Fruit fly (Drosophila melanogaster): ENCODE results near the gene CheB93a.

Gene CheB93a

dm6 chr3R:21373403-21374326 lies 33.6 kb upstream of the CheB93a start (continued):
- TF ChIP-seq CG16813 (GFP tag; IDR thresholded peaks at IDR 0.05; ENCODE audit: partially characterized antibody), result no peak
- peak; percentile 49 for TF ChIP-seq CG32772 (GFP tag; IDR thresholded peaks at IDR 0.05)
- no peak for TF ChIP-seq sna (GFP tag; IDR thresholded peaks at IDR 0.05; ENCODE audit: partially characterized antibody)
- TF ChIP-seq croc (GFP tag; conservative IDR thresholded peaks at IDR 0.05), result no peak
- no peak for TF ChIP-seq CG10274 (GFP tag; optimal IDR thresholded peaks at IDR 0.05)
- no peak for TF ChIP-seq CG33213 (GFP tag; optimal IDR thresholded peaks at IDR 0.05)
- no peak for TF ChIP-seq Deaf1 (tag; optimal IDR thresholded peaks at IDR 0.05)
- TF ChIP-seq CG5245 (GFP tag; optimal IDR thresholded peaks at IDR 0.05), result no peak
- TF ChIP-seq vfl (GFP tag; optimal IDR thresholded peaks at IDR 0.05), result no peak
- TF ChIP-seq CG9727 (GFP tag; optimal IDR thresholded peaks at IDR 0.05), result peak; percentile 18
- TF ChIP-seq Dref (GFP tag; IDR thresholded peaks at IDR 0.05), result peak; percentile 39
- no peak for TF ChIP-seq CG13624 (GFP tag; optimal IDR thresholded peaks at IDR 0.05)
- no peak for TF ChIP-seq mam (GFP tag; optimal IDR thresholded peaks at IDR 0.05)
- TF ChIP-seq Opbp (GFP tag; IDR thresholded peaks at IDR 0.05; ENCODE audit: partially characterized antibody), result peak; percentile 53; the same call in 1 of the 3 replicates
- TF ChIP-seq CG8281 (tag; optimal IDR thresholded peaks at IDR 0.05), result no peak
- 0 out of 4 replicates have a peak, but pooled peaks have one; percentile 42 for TF ChIP-seq Dll (GFP tag; IDR thresholded peaks at IDR 0.05; ENCODE audit: partially characterized antibody)
- TF ChIP-seq kah (GFP tag; optimal IDR thresholded peaks at IDR 0.05), result no peak
- TF ChIP-seq CG8290 (GFP tag; optimal IDR thresholded peaks at IDR 0.05), result no peak
- TF ChIP-seq CG8290 (tag; optimal IDR thresholded peaks at IDR 0.05), result no peak
- peak; percentile 5 for TF ChIP-seq az2 (GFP tag; optimal IDR thresholded peaks at IDR 0.05)
- TF ChIP-seq CG12744 (GFP tag; optimal IDR thresholded peaks at IDR 0.05), result no peak
- TF ChIP-seq CG7928 (GFP tag; optimal IDR thresholded peaks at IDR 0.05), result peak; percentile 97
- no peak for TF ChIP-seq CG2889 (GFP tag; IDR thresholded peaks at IDR 0.05)
- no peak for TF ChIP-seq CG13894 (tag; optimal IDR thresholded peaks at IDR 0.05)
- TF ChIP-seq danr (GFP tag; IDR thresholded peaks at IDR 0.05), result no peak
- TF ChIP-seq emc (GFP tag; optimal IDR thresholded peaks at IDR 0.05), result no peak
- TF ChIP-seq CG18619 (GFP tag; optimal IDR thresholded peaks at IDR 0.05), result peak; percentile 43
- peak; percentile 10 for TF ChIP-seq CG10431 (GFP tag; optimal IDR thresholded peaks at IDR 0.05)
- no peak for TF ChIP-seq CG6175 (GFP tag; IDR thresholded peaks at IDR 0.05)
- TF ChIP-seq Hr51 (GFP tag; optimal IDR thresholded peaks at IDR 0.05), result no peak
- TF ChIP-seq CG14667 (GFP tag; IDR thresholded peaks at IDR 0.05), result no peak
- TF ChIP-seq CG1603 (tag; optimal IDR thresholded peaks at IDR 0.05), result peak; percentile 79
- TF ChIP-seq CG4730 (GFP tag; IDR thresholded peaks at IDR 0.05), result no peak
- TF ChIP-seq Drgx (GFP tag; IDR thresholded peaks at IDR 0.05), result no peak
- peak; percentile 58 for TF ChIP-seq CG7987 (GFP tag; optimal IDR thresholded peaks at IDR 0.05)
- no peak for TF ChIP-seq Hr39 (optimal IDR thresholded peaks at IDR 0.05)
- no peak for TF ChIP-seq odd (GFP tag; optimal IDR thresholded peaks at IDR 0.05)
- peak; percentile 61; the same call in 2 of the 3 replicates for TF ChIP-seq row (GFP tag; IDR thresholded peaks at IDR 0.05)
- TF ChIP-seq aop (GFP tag; IDR thresholded peaks at IDR 0.05), result no peak
- no peak for TF ChIP-seq CkIIα-i1 (GFP tag; IDR thresholded peaks at IDR 0.05)
- TF ChIP-seq CG1024 (GFP tag; IDR thresholded peaks at IDR 0.05), result no peak
- peak; percentile 44; the same call in 1 of the 2 replicates for TF ChIP-seq CG8765 (GFP tag; IDR thresholded peaks at IDR 0.05)
- TF ChIP-seq z (GFP tag; IDR thresholded peaks at IDR 0.05), result no peak
- no peak for TF ChIP-seq CG10654 (GFP tag; optimal IDR thresholded peaks at IDR 0.05)
- no peak for TF ChIP-seq CG7839 (tag; optimal IDR thresholded peaks at IDR 0.05)
- 0 out of 2 replicates have a peak, but pooled peaks have one; percentile 27 for TF ChIP-seq ara (GFP tag; IDR thresholded peaks at IDR 0.05)
- no peak for TF ChIP-seq CG7357 (GFP tag; IDR thresholded peaks at IDR 0.05)
- no peak for TF ChIP-seq toy (GFP tag; IDR thresholded peaks at IDR 0.05)
- TF ChIP-seq ttk (GFP tag; IDR thresholded peaks at IDR 0.05), result no peak
- no peak for TF ChIP-seq bowl (GFP tag; IDR thresholded peaks at IDR 0.05)
